Fruit fly (Drosophila melanogaster) whole organism, wandering third instar larva: ENCODE data around the gene CG13003.

Source experiments
- Abd-B ChIP-seq: fragments of >200 bp; optimal IDR thresholded peaks from 2 replicates; lab custom pipeline; 2017; ENCODE audit warnings: missing biosample characterization, missing genetic modification characterization
- CG32264 ChIP-seq: fragments of 200-800 bp; sonication (Bioruptor generic); optimal IDR thresholded peaks from 2 replicates; lab custom pipeline; 2016; ENCODE audit warnings: missing biosample characterization, missing genetic modification characterization
- CG9705 ChIP-seq: fragments of 200-800 bp; sonication (Bioruptor generic); optimal IDR thresholded peaks from 2 replicates; lab custom pipeline; 2018; ENCODE audit warnings: missing biosample characterization, mild to moderate bottlenecking, missing genetic modification characterization
- Dfd ChIP-seq: fragments of >200 bp; optimal IDR thresholded peaks from 2 replicates; lab custom pipeline; 2017; ENCODE audit warnings: missing biosample characterization, missing genetic modification characterization
- Dif ChIP-seq: fragments of 200-275, 200-300 bp; sonication (Bioruptor generic); optimal IDR thresholded peaks from 2 replicates; lab custom pipeline; 2018; ENCODE audit warnings: missing biosample characterization, missing genetic modification characterization; ENCODE audit not compliant: partially characterized antibody
- GATAd ChIP-seq: sonication (Bioruptor generic); optimal IDR thresholded peaks from 2 replicates; lab custom pipeline; 2016; ENCODE audit warnings: missing biosample characterization, missing genetic modification characterization
- Hr83 ChIP-seq: fragments of 200-300 bp; sonication (Bioruptor generic); optimal IDR thresholded peaks from 2 replicates; lab custom pipeline; 2016; ENCODE audit warnings: missing biosample characterization, mild to moderate bottlenecking, missing genetic modification characterization, moderate library complexity; ENCODE audit not compliant: poor library complexity, severe bottlenecking
- Jra ChIP-seq: sonication (Bioruptor generic); optimal IDR thresholded peaks from 2 replicates; lab custom pipeline; 2016; ENCODE audit warnings: missing biosample characterization, missing genetic modification characterization
- Mio ChIP-seq: sonication (Bioruptor generic); optimal IDR thresholded peaks from 2 replicates; lab custom pipeline; 2016; ENCODE audit warnings: missing biosample characterization, missing genetic modification characterization
- OdsH ChIP-seq: fragments of 200-800 bp; sonication (Bioruptor generic); optimal IDR thresholded peaks from 2 replicates; lab custom pipeline; 2016; ENCODE audit warnings: missing biosample characterization, mild to moderate bottlenecking, missing genetic modification characterization
- Rel ChIP-seq, 2 experiments: fragments of 200-800 bp; sonication (Bioruptor generic) in 1 of 2; optimal IDR thresholded peaks; 2 replicates in 1 of 2; 3 replicates in 1 of 2; lab custom pipeline; 2016 to 2019; ENCODE audit warnings: mild to moderate bottlenecking in 2 of 2, missing biosample characterization in 2 of 2, missing genetic modification characterization in 2 of 2, moderate library complexity in 1 of 2
- Sp1 ChIP-seq: fragments of 200-800 bp; sonication (Bioruptor generic); optimal IDR thresholded peaks from 3 replicates; lab custom pipeline; 2019; ENCODE audit warnings: missing biosample characterization, mild to moderate bottlenecking, missing genetic modification characterization, moderate library complexity
- br ChIP-seq: fragments of 200-800 bp; sonication (Bioruptor generic); optimal IDR thresholded peaks from 2 replicates; lab custom pipeline; 2016; ENCODE audit warnings: missing biosample characterization, missing genetic modification characterization
- dl ChIP-seq, 2 experiments: fragments of 175-275, 200-275 bp in 1 of 2; fragments of 200-275 bp in 1 of 2; sonication (Bioruptor generic); optimal IDR thresholded peaks; lab custom pipeline; 2018; ENCODE audit warnings: mild to moderate bottlenecking in 2 of 2, missing biosample characterization in 2 of 2, missing genetic modification characterization in 2 of 2, moderate library complexity in 2 of 2; ENCODE audit not compliant: partially characterized antibody in 2 of 2, insufficient read depth in 1 of 2
- dmrt93B ChIP-seq: fragments of 200-800 bp; sonication (Bioruptor generic); optimal IDR thresholded peaks from 2 replicates; lab custom pipeline; 2018; ENCODE audit warnings: missing biosample characterization, mild to moderate bottlenecking, missing genetic modification characterization
- foxo ChIP-seq, 2 experiments: fragments of 200-800 bp; sonication (Bioruptor generic); optimal IDR thresholded peaks; 2 replicates in 1 of 2; 3 replicates in 1 of 2; lab custom pipeline; 2016 to 2017; ENCODE audit warnings: missing biosample characterization in 2 of 2, missing genetic modification characterization in 2 of 2
- fru ChIP-seq: fragments of 200-800 bp; sonication (Bioruptor generic); optimal IDR thresholded peaks from 3 replicates; lab custom pipeline; 2016; ENCODE audit warnings: missing biosample characterization, mild to moderate bottlenecking, missing genetic modification characterization
- h ChIP-seq: fragments of 200-800 bp; sonication (Bioruptor generic); optimal IDR thresholded peaks from 3 replicates; lab custom pipeline; 2016; ENCODE audit warnings: missing biosample characterization, mild to moderate bottlenecking, missing genetic modification characterization
- jim ChIP-seq: fragments of 175-275, 200-325 bp; sonication (Bioruptor generic); optimal IDR thresholded peaks from 2 replicates; lab custom pipeline; 2016; ENCODE audit warnings: missing biosample characterization, mild to moderate bottlenecking, missing genetic modification characterization
- lola ChIP-seq: fragments of >200 bp; optimal IDR thresholded peaks from 2 replicates; lab custom pipeline; 2017; ENCODE audit warnings: missing biosample characterization, missing genetic modification characterization
- pan ChIP-seq: fragments of >200 bp; optimal IDR thresholded peaks from 2 replicates; lab custom pipeline; 2017
- rgr ChIP-seq: fragments of 200-800 bp; sonication (Bioruptor generic); optimal IDR thresholded peaks from 3 replicates; lab custom pipeline; 2016; ENCODE audit warnings: missing biosample characterization, mild to moderate bottlenecking, missing genetic modification characterization
- usp ChIP-seq: fragments of >200 bp; optimal IDR thresholded peaks from 2 replicates; lab custom pipeline; 2017; ENCODE audit warnings: missing biosample characterization, missing genetic modification characterization

The CG13003 gene

dm6 chrX:16918767-16919336, 42.5 kb upstream of the CG13003 start:
- TF ChIP-seq Sp1 (GFP tag; lab: Kevin White, UChicago) (peak; percentile 28), Rel (GFP tag; optimal IDR thresholded peaks at IDR 0.05; lab: Kevin White, UChicago) (no peak), Rel (tag; optimal IDR thresholded peaks at IDR 0.05; lab: Kevin White, UChicago) (peak; percentile 26), usp (no peak), pan (lab: Kevin White, UChicago) (no peak), foxo (GFP tag; optimal IDR thresholded peaks at IDR 0.05; lab: Kevin White, UChicago) (no peak)

- peak; percentile 0 for TF ChIP-seq h
- TF ChIP-seq CG9705 (GFP tag; lab: Kevin White, UChicago), result no peak
- peak; percentile 8 for TF ChIP-seq CG32264 (GFP tag; lab: Kevin White, UChicago)
- TF ChIP-seq OdsH (GFP tag; lab: Kevin White, UChicago), result peak; percentile 12
Observed at dm6 chrX:16917462-16917861, 41.1 kb upstream of the CG13003 start.

DNA sequence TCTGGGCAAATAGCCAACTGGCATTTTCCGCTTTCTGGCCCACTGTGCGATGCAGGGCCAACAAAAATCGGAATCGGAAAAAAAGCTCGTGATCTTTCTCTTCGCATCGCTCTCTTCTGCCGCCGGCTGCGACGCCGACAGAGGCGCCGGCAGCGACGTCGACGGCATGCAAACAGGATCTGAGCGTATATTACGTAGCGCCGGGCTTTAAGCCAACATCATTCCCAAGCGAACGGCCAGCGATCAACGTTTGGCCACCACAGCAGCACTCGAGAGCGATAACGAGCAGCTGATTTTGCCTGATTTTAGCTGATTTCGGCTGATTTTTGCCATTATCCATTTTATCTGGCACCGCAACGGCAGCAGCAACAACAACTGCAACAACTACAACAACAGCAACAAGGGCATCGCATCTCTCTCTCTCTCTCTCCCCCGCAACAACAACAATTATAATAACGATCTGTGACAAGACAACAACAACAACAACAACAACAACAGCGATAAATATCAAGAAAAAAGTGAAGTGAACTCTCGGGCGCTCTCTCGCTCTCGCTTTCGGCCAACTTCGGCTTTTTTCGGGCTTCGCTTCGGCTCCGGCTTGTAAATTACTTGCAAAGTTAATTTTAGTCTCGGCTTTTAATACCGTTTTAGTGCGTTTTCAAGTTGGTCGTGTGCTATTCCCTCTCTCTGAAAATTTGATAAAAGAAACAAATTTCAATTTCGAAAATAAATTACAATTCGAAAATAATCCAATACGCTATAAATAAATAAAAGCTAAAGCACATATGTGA, 36.8 kb upstream of the CG13003 start, which contains the start of gene CG4928:
Gene CG4928 (plus strand): TSS at position 216 of the 791 bp plus-strand sequence.
- TF ChIP-seq Rel (GFP tag; optimal IDR thresholded peaks at IDR 0.05; lab: Kevin White, UChicago) (no peak), Rel (tag; optimal IDR thresholded peaks at IDR 0.05; lab: Kevin White, UChicago) (peak; percentile 30), Dif (GFP tag; lab: Kevin White, UChicago) (peak; percentile 16), GATAd (no peak), lola (GFP tag; lab: Kevin White, UChicago) (no peak), jim (GFP tag; lab: Kevin White, UChicago) (no peak), fru (GFP tag; lab: Kevin White, UChicago) (peak; percentile 46), Hr83 (GFP tag; lab: Kevin White, UChicago) (no peak), pan (lab: Kevin White, UChicago) (no peak), br (GFP tag; lab: Kevin White, UChicago) (no peak), dmrt93B (no peak)

dm6 chrX:16911962-16912361, 35.6 kb upstream of the CG13003 start:
- TF ChIP-seq Hr83 (GFP tag; lab: Kevin White, UChicago) (no peak), Rel (GFP tag; optimal IDR thresholded peaks at IDR 0.05; lab: Kevin White, UChicago) (no peak), Rel (tag; optimal IDR thresholded peaks at IDR 0.05; lab: Kevin White, UChicago) (peak; percentile 92)

- TF ChIP-seq dl (GFP tag; optimal IDR thresholded peaks at IDR 0.05; lab: Kevin White, UChicago; ENCODE audit: insufficient read depth in 1 of 2, partially characterized antibody in 2 of 2) (no peak), Rel (GFP tag; optimal IDR thresholded peaks at IDR 0.05; lab: Kevin White, UChicago) (no peak), Rel (tag; optimal IDR thresholded peaks at IDR 0.05; lab: Kevin White, UChicago) (peak; percentile 80)
Observed at dm6 chrX:16909886-16910285, 33.5 kb upstream of the CG13003 start.

- no peak for TF ChIP-seq Rel (GFP tag; optimal IDR thresholded peaks at IDR 0.05; lab: Kevin White, UChicago)
- peak; percentile 44 for TF ChIP-seq Rel (tag; optimal IDR thresholded peaks at IDR 0.05; lab: Kevin White, UChicago)
- TF ChIP-seq Hr83 (GFP tag; lab: Kevin White, UChicago), result no peak
Observed at dm6 chrX:16909297-16909696, 33.0 kb upstream of the CG13003 start.

- TF ChIP-seq usp, result no peak
- no peak for TF ChIP-seq Abd-B (GFP tag; lab: Kevin White, UChicago)
- TF ChIP-seq Dfd, result no peak
- no peak for TF ChIP-seq rgr (GFP tag; lab: Kevin White, UChicago)
- TF ChIP-seq Mio (GFP tag; lab: Kevin White, UChicago), result no peak
- TF ChIP-seq Dif (GFP tag; lab: Kevin White, UChicago), result no peak
- no peak for TF ChIP-seq Jra (GFP tag; lab: Kevin White, UChicago)
- no peak for TF ChIP-seq OdsH (GFP tag; lab: Kevin White, UChicago)
Observed at dm6 chrX:16907675-16908074, 31.3 kb upstream of the CG13003 start.
